Fruit fly (Drosophila melanogaster) whole organism, embryonic: ENCODE data around the gene Jon66Cii.

Source experiments
- CG10147 ChIP-seq: fragments of 200-800 bp; sonication (Bioruptor generic); optimal IDR thresholded peaks from 2 replicates; lab custom pipeline; 2019; ENCODE audit warnings: missing biosample characterization, mild to moderate bottlenecking, missing genetic modification characterization, moderate library complexity
- CG10209 ChIP-seq: fragments of 200-800 bp; sonication (Bioruptor generic); optimal IDR thresholded peaks from 3 replicates; lab custom pipeline; 2017; ENCODE audit warnings: missing biosample characterization, mild to moderate bottlenecking, missing genetic modification characterization, missing genetic modification reagents
- CG1024 ChIP-seq: fragments of 200-800 bp; sonication (Bioruptor generic); IDR thresholded peaks from 2 replicates; pipeline ENCODE4 v1.3.6; 2022; ENCODE audit warnings: missing biosample characterization, missing genetic modification characterization
- CG11695 ChIP-seq: fragments of 200-800 bp; sonication (Bioruptor generic); IDR thresholded peaks from 3 replicates; pipeline ENCODE4 v1.3.6; 2022; ENCODE audit warnings: missing biosample characterization, missing genetic modification characterization
- CG1233 ChIP-seq: fragments of 200-800 bp; sonication (Bioruptor generic); optimal IDR thresholded peaks from 4 replicates; lab custom pipeline; 2018; ENCODE audit warnings: missing biosample characterization, mild to moderate bottlenecking, missing genetic modification characterization
- CG15514 ChIP-seq: fragments of 200-800 bp; sonication (Bioruptor generic); optimal IDR thresholded peaks from 3 replicates; lab custom pipeline; 2017; ENCODE audit warnings: missing biosample characterization, missing genetic modification characterization, mild to moderate bottlenecking, moderate library complexity, missing genetic modification reagents
- CG15601 ChIP-seq: fragments of 200-800 bp; sonication (Bioruptor generic); optimal IDR thresholded peaks from 3 replicates; lab custom pipeline; 2019; ENCODE audit warnings: missing biosample characterization, mild to moderate bottlenecking, missing genetic modification characterization, moderate library complexity
- CG1647 ChIP-seq: fragments of 200-800 bp; sonication (Bioruptor generic); optimal IDR thresholded peaks from 3 replicates; lab custom pipeline; 2016; ENCODE audit warnings: missing biosample characterization, missing genetic modification characterization
- CG17612 ChIP-seq: fragments of 200-800 bp; sonication (Bioruptor generic); IDR thresholded peaks from 2 replicates; pipeline ENCODE4 v1.3.6; 2022; ENCODE audit warnings: missing biosample characterization, missing genetic modification characterization
- CG18599 ChIP-seq: fragments of 200-800 bp; sonication (Bioruptor generic); optimal IDR thresholded peaks from 3 replicates; lab custom pipeline; 2017; ENCODE audit warnings: missing biosample characterization, missing genetic modification characterization, mild to moderate bottlenecking, moderate library complexity, missing genetic modification reagents
- CG18764 ChIP-seq: fragments of 200-800 bp; sonication (Bioruptor generic); optimal IDR thresholded peaks from 3 replicates; lab custom pipeline; 2016; ENCODE audit warnings: missing biosample characterization, missing genetic modification characterization
- CG2120 ChIP-seq: fragments of 200-800 bp; sonication (Bioruptor generic); optimal IDR thresholded peaks from 3 replicates; lab custom pipeline; 2016; ENCODE audit warnings: missing biosample characterization, missing genetic modification characterization
- CG33557 ChIP-seq: fragments of 200-800 bp; sonication (Bioruptor generic); optimal IDR thresholded peaks from 2 replicates; lab custom pipeline; 2019; ENCODE audit warnings: missing biosample characterization, mild to moderate bottlenecking, missing genetic modification characterization, moderate library complexity
- CG3838 ChIP-seq: fragments of 200-800 bp; sonication (Bioruptor generic); optimal IDR thresholded peaks from 3 replicates; lab custom pipeline; 2016; ENCODE audit warnings: missing biosample characterization, missing genetic modification characterization
- CG4404 ChIP-seq: fragments of 200-800 bp; sonication (Bioruptor generic); IDR thresholded peaks from 2 replicates; pipeline ENCODE4 v1.3.6; 2022; ENCODE audit warnings: missing biosample characterization, missing genetic modification characterization
- CG5245 ChIP-seq: fragments of 200-800 bp; sonication (Bioruptor generic); optimal IDR thresholded peaks from 3 replicates; lab custom pipeline; 2016; ENCODE audit warnings: missing biosample characterization, missing genetic modification characterization
- CG6254 ChIP-seq: fragments of 200-800 bp; sonication (Bioruptor generic); optimal IDR thresholded peaks from 3 replicates; lab custom pipeline; 2017; ENCODE audit warnings: mild to moderate bottlenecking, missing biosample characterization, missing genetic modification reagents, missing genetic modification characterization
- CG6813 ChIP-seq: fragments of 200-800 bp; sonication (Bioruptor generic); optimal IDR thresholded peaks from 2 replicates; lab custom pipeline; 2017; ENCODE audit warnings: missing biosample characterization, missing genetic modification characterization, mild to moderate bottlenecking, moderate library complexity, missing genetic modification reagents
- CG8089 ChIP-seq: fragments of 200-800 bp; sonication (Bioruptor generic); optimal IDR thresholded peaks from 3 replicates; lab custom pipeline; 2016; ENCODE audit warnings: missing biosample characterization, missing genetic modification characterization
- CG8290 ChIP-seq, 3 experiments: fragments of 200-800 bp; sonication (Bioruptor generic); optimal IDR thresholded peaks; 2 replicates each; lab custom pipeline; 2016 to 2019; ENCODE audit warnings: missing biosample characterization in 3 of 3, missing genetic modification characterization in 3 of 3, mild to moderate bottlenecking in 2 of 3, moderate library complexity in 1 of 3
- CG8924 ChIP-seq: fragments of 200-800 bp; optimal IDR thresholded peaks from 3 replicates; lab custom pipeline; 2019; ENCODE audit warnings: missing biosample characterization, mild to moderate bottlenecking, missing genetic modification characterization, moderate library complexity
- CoRest ChIP-seq: fragments of 200-800 bp; sonication (Bioruptor generic); optimal IDR thresholded peaks from 3 replicates; lab custom pipeline; 2018; ENCODE audit warnings: missing biosample characterization, mild to moderate bottlenecking, missing genetic modification characterization, moderate library complexity
- Doc2 ChIP-seq: fragments of 200-800 bp; sonication (Bioruptor generic); IDR thresholded peaks from 2 replicates; pipeline ENCODE4 v1.3.6; 2022; ENCODE audit warnings: missing biosample characterization, missing genetic modification characterization
- Eip74EF ChIP-seq, 2 experiments: fragments of 200-800 bp in 1 of 2; fragments of >200 bp in 1 of 2; sonication (Bioruptor generic) in 1 of 2; optimal IDR thresholded peaks; 2 replicates each; lab custom pipeline; 2017 to 2019; ENCODE audit warnings: missing biosample characterization in 2 of 2, missing genetic modification characterization in 2 of 2, mild to moderate bottlenecking in 1 of 2, moderate library complexity in 1 of 2
- Fer3 ChIP-seq: fragments of 200-800 bp; sonication (Bioruptor generic); optimal IDR thresholded peaks from 2 replicates; lab custom pipeline; 2018; ENCODE audit warnings: missing biosample characterization, mild to moderate bottlenecking, missing genetic modification characterization, moderate library complexity
- H2.0 ChIP-seq: fragments of 200-800 bp; sonication (Bioruptor generic); IDR thresholded peaks from 2 replicates; pipeline ENCODE4 v1.3.6; 2022; ENCODE audit warnings: missing biosample characterization, missing genetic modification characterization
- HHEX ChIP-seq: fragments of 200-800 bp; sonication (Bioruptor generic); optimal IDR thresholded peaks from 3 replicates; lab custom pipeline; 2017; ENCODE audit warnings: missing biosample characterization, mild to moderate bottlenecking, missing genetic modification characterization, missing genetic modification reagents
- Hr3 ChIP-seq: fragments of 200-800 bp; sonication (Bioruptor generic); optimal IDR thresholded peaks from 3 replicates; lab custom pipeline; 2016; ENCODE audit warnings: missing biosample characterization, missing genetic modification characterization
- Max ChIP-seq: fragments of 200-800 bp; sonication (Bioruptor generic); optimal IDR thresholded peaks from 2 replicates; lab custom pipeline; 2016; ENCODE audit warnings: missing biosample characterization, mild to moderate bottlenecking, missing genetic modification characterization
- Pdp1 ChIP-seq, 2 experiments: fragments of 200-800 bp; sonication (Bioruptor generic); optimal IDR thresholded peaks; 3 replicates each; lab custom pipeline; 2016; ENCODE audit warnings: missing biosample characterization in 2 of 2, missing genetic modification characterization in 2 of 2, mild to moderate bottlenecking in 1 of 2, moderate library complexity in 1 of 2
- Ravus ChIP-seq: fragments of 200-800 bp; sonication (Bioruptor generic); IDR thresholded peaks from 2 replicates; pipeline ENCODE4 v1.3.6; 2022; ENCODE audit warnings: missing biosample characterization, missing genetic modification characterization
- Scr ChIP-seq: fragments of 200-800 bp; sonication (Bioruptor generic); IDR thresholded peaks from 2 replicates; pipeline ENCODE4 v1.3.6; 2022; ENCODE audit warnings: missing biosample characterization, missing genetic modification characterization; ENCODE audit not compliant: partially characterized antibody
- Six4 ChIP-seq: fragments of 200-800 bp; sonication (Bioruptor generic); optimal IDR thresholded peaks from 2 replicates; lab custom pipeline; 2016; ENCODE audit warnings: missing biosample characterization, missing genetic modification characterization
- Sry-δ ChIP-seq: fragments of 200-800 bp; sonication (Bioruptor generic); optimal IDR thresholded peaks from 2 replicates; lab custom pipeline; 2016; ENCODE audit warnings: missing biosample characterization, missing genetic modification characterization
- ase ChIP-seq: fragments of 200-800 bp; sonication (Bioruptor generic); IDR thresholded peaks from 3 replicates; pipeline ENCODE4 v1.3.6; 2022; ENCODE audit warnings: missing biosample characterization, missing genetic modification characterization
- ato ChIP-seq: fragments of 200-800 bp; sonication (Bioruptor generic); IDR thresholded peaks from 2 replicates; pipeline ENCODE4 v1.3.6; 2022; ENCODE audit warnings: missing biosample characterization, missing genetic modification characterization; ENCODE audit not compliant: partially characterized antibody
- az2 ChIP-seq: fragments of 200-800 bp; sonication (Bioruptor generic); optimal IDR thresholded peaks from 3 replicates; lab custom pipeline; 2016; ENCODE audit warnings: missing biosample characterization, missing genetic modification characterization
- ci ChIP-seq: fragments of 200-800 bp; sonication (Bioruptor generic); IDR thresholded peaks from 3 replicates; pipeline ENCODE4 v1.3.6; 2022; ENCODE audit warnings: missing biosample characterization, missing genetic modification characterization
- crol ChIP-seq: fragments of 200-800 bp; sonication (Bioruptor generic); IDR thresholded peaks from 2 replicates; pipeline ENCODE4 v1.3.6; 2022; ENCODE audit warnings: missing biosample characterization, missing genetic modification characterization
- emc ChIP-seq: fragments of 200-800 bp; sonication (Bioruptor generic); optimal IDR thresholded peaks from 2 replicates; lab custom pipeline; 2016; ENCODE audit warnings: missing biosample characterization, missing genetic modification characterization
- fd102C ChIP-seq: fragments of 200-800 bp; sonication (Bioruptor generic); optimal IDR thresholded peaks from 2 replicates; lab custom pipeline; 2018; ENCODE audit warnings: missing biosample characterization, mild to moderate bottlenecking, missing genetic modification characterization, moderate library complexity
- fd96Cb ChIP-seq: fragments of 200-800 bp; sonication (Bioruptor generic); optimal IDR thresholded peaks from 2 replicates; lab custom pipeline; 2018; ENCODE audit warnings: missing biosample characterization, mild to moderate bottlenecking, missing genetic modification characterization, moderate library complexity
- gcm ChIP-seq: fragments of 200-800 bp; sonication (Bioruptor generic); optimal IDR thresholded peaks from 2 replicates; lab custom pipeline; 2019; ENCODE audit warnings: missing biosample characterization, mild to moderate bottlenecking, missing genetic modification characterization, moderate library complexity
- klu ChIP-seq: fragments of 200-800 bp; sonication (Bioruptor generic); IDR thresholded peaks from 2 replicates; pipeline ENCODE4 v1.3.6; 2022; ENCODE audit warnings: missing biosample characterization, missing genetic modification characterization
- mam ChIP-seq: fragments of 200-800 bp; sonication (Bioruptor generic); optimal IDR thresholded peaks from 3 replicates; lab custom pipeline; 2016; ENCODE audit warnings: missing biosample characterization, missing genetic modification characterization
- nerfin-2 ChIP-seq: fragments of 200-800 bp; sonication (Bioruptor generic); IDR thresholded peaks from 2 replicates; pipeline ENCODE4 v1.3.6; 2022; ENCODE audit warnings: missing biosample characterization, missing genetic modification characterization; ENCODE audit not compliant: partially characterized antibody
- otp ChIP-seq: fragments of 200-800 bp; sonication (Bioruptor generic); IDR thresholded peaks from 3 replicates; pipeline ENCODE4, ENCODE4 v1.3.6; 2022; ENCODE audit warnings: missing biosample characterization, missing genetic modification characterization
- pan ChIP-seq, 4 experiments: fragments of >200 bp in 3 of 4; fragments of 200-800 bp in 1 of 4; sonication (Bioruptor generic) in 1 of 4; optimal IDR thresholded peaks in 3 of 4; IDR thresholded peaks in 1 of 4; 2 replicates each; pipeline versions ENCODE4 v1.3.6 to Lab custom; 2017 to 2022; ENCODE audit warnings: missing biosample characterization in 2 of 4, missing genetic modification characterization in 2 of 4, mixed read lengths in 1 of 4
- sim ChIP-seq: fragments of 200-800 bp; sonication (Bioruptor generic); IDR thresholded peaks from 2 replicates; pipeline ENCODE4 v1.3.6; 2022; ENCODE audit warnings: missing biosample characterization, missing genetic modification characterization
- tup ChIP-seq: fragments of 200-800 bp; sonication (Bioruptor generic); optimal IDR thresholded peaks from 2 replicates; lab custom pipeline; 2016; ENCODE audit warnings: missing biosample characterization, mild to moderate bottlenecking, missing genetic modification characterization, moderate library complexity

The Jon66Cii gene

dm6 chr3L:8405123-8405522 lies 11.7 kb upstream of the Jon66Cii start, which contains the start of the genes Tpt, mkg-p and CG13667 (continued):
- TF ChIP-seq CG33557 (GFP tag; lab: Kevin White, UChicago), result no peak
- no peak; the same call in 1 of the 2 replicates for TF ChIP-seq nerfin-2 (GFP tag; lab: Robert Waterston, UW)
- no peak for TF ChIP-seq klu
- no peak for TF ChIP-seq CG18599
- TF ChIP-seq Doc2, result no peak
- TF ChIP-seq fd96Cb, result no peak
- TF ChIP-seq mam, result peak; percentile 21
- no peak for TF ChIP-seq tup (GFP tag; lab: Kevin White, UChicago)
- no peak for TF ChIP-seq CG10147
- no peak for TF ChIP-seq az2
- TF ChIP-seq CoRest (tag; lab: Kevin White, UChicago), result no peak
- TF ChIP-seq CG6813, result no peak
- TF ChIP-seq sim, result no peak
- no peak for TF ChIP-seq HHEX (GFP tag; lab: Kevin White, UChicago)
- TF ChIP-seq CG8924 (tag; lab: Kevin White, UChicago), result peak; percentile 53
- TF ChIP-seq CG1647, result no peak
- TF ChIP-seq gcm (GFP tag; lab: Kevin White, UChicago), result no peak
- TF ChIP-seq CG2120 (GFP tag; lab: Kevin White, UChicago), result no peak
- no peak for TF ChIP-seq CG6254 (GFP tag; lab: Kevin White, UChicago)
- TF ChIP-seq CG15601 (tag; lab: Kevin White, UChicago), result peak; percentile 74
- peak; percentile 42; the same call in 1 of the 2 replicates for TF ChIP-seq ato
- TF ChIP-seq H2.0 (GFP tag; lab: Robert Waterston, UW), result no peak
- no peak for TF ChIP-seq CG5245 (GFP tag; lab: Kevin White, UChicago)
- TF ChIP-seq Scr, result peak; percentile 84
- no peak for TF ChIP-seq CG4404 (GFP tag; lab: Robert Waterston, UW)
- TF ChIP-seq CG1233 (GFP tag; lab: Kevin White, UChicago), result no peak
- TF ChIP-seq CG15514, result peak; percentile 66
- TF ChIP-seq CG8290 (GFP tag; optimal IDR thresholded peaks at IDR 0.05; lab: Kevin White, UChicago), result no peak
- no peak for TF ChIP-seq CG8290 (tag; optimal IDR thresholded peaks at IDR 0.05; lab: Kevin White, UChicago)
- no peak for TF ChIP-seq CG17612
- no peak for TF ChIP-seq Six4 (GFP tag; lab: Kevin White, UChicago)
- TF ChIP-seq CG8089 (GFP tag; lab: Kevin White, UChicago), result no peak
- no peak for TF ChIP-seq Fer3 (tag; lab: Kevin White, UChicago)
- TF ChIP-seq ci, result no peak
- no peak for TF ChIP-seq Pdp1 (GFP tag; optimal IDR thresholded peaks at IDR 0.05; lab: Kevin White, UChicago)
- TF ChIP-seq Eip74EF (GFP tag; optimal IDR thresholded peaks at IDR 0.05; lab: Kevin White, UChicago), result no peak
- no peak for TF ChIP-seq otp (GFP tag; lab: Robert Waterston, UW)
- no peak for TF ChIP-seq CG1024 (GFP tag; lab: Robert Waterston, UW)
- TF ChIP-seq emc (GFP tag; lab: Kevin White, UChicago), result no peak
- no peak for TF ChIP-seq crol
- TF ChIP-seq fd102C (GFP tag; lab: Kevin White, UChicago), result no peak
- no peak for TF ChIP-seq CG11695 (GFP tag; lab: Robert Waterston, UW)
- no peak for TF ChIP-seq CG10209 (GFP tag; lab: Kevin White, UChicago)
- no peak for TF ChIP-seq Hr3
- TF ChIP-seq Ravus (GFP tag; lab: Robert Waterston, UW), result no peak
- peak; percentile 99 for TF ChIP-seq Sry-δ (GFP tag; lab: Kevin White, UChicago)
- TF ChIP-seq ase (GFP tag; lab: Robert Waterston, UW), result no peak
- TF ChIP-seq pan (optimal IDR thresholded peaks at IDR 0.05; lab: Kevin White, UChicago), result no peak
- no peak for TF ChIP-seq pan (GFP tag; optimal IDR thresholded peaks at IDR 0.05 in 1 of 2, IDR thresholded peaks at IDR 0.05 in 1 of 2)
- TF ChIP-seq CG3838 (GFP tag; lab: Kevin White, UChicago), result no peak
- no peak for TF ChIP-seq Max (GFP tag; lab: Kevin White, UChicago)
- TF ChIP-seq CG18764 (GFP tag; lab: Kevin White, UChicago), result no peak
